Fruit fly (Drosophila melanogaster): Measurements from ENCODE around the gene CG5612.

The CG5612 gene

DNA sequence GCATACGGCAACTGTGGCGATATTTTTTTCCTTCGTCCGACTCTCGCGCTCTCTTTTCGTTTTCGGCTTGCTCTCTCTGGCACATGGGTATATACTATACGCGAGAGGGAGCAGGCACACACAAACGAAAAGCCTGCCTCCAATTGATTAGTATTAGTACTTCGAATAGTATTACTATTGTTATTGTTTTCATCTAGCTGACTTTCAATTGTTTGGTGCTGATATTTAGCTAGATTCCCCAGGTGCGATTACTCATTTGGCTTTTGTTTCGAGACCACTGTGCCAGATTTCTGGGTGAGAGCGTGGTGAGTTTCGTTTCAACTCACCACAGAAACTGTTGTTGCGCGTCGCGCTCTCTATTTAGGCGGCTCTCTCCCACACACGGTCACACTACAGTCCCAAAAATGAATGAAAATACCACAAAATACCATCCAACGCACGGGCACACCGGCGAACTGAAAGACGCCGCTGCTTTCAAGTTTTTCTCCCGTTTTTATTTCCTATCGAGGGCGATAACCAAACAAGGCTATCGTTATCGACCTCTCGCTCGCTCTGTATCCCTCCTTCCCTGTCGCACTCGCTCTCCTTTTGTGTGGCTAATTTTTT lies 44.4 kb downstream of the CG5612 start (continued):
- TF ChIP-seq dmrt93B (GFP tag; optimal IDR thresholded peaks at IDR 0.05) (no peak), Dif (GFP tag; optimal IDR thresholded peaks at IDR 0.05; ENCODE audit: partially characterized antibody) (peak; percentile 39), usp (GFP tag; optimal IDR thresholded peaks at IDR 0.05) (no peak)

- TF ChIP-seq brk (GFP tag; optimal IDR thresholded peaks at IDR 0.05) (peak; percentile 20), Rel (GFP tag; optimal IDR thresholded peaks at IDR 0.05) (no peak), Rel (tag; optimal IDR thresholded peaks at IDR 0.05) (peak; percentile 14), Hr83 (GFP tag; optimal IDR thresholded peaks at IDR 0.05; ENCODE audit: poor library complexity, severe bottlenecking) (peak; percentile 40), Dif (GFP tag; optimal IDR thresholded peaks at IDR 0.05; ENCODE audit: partially characterized antibody) (peak; percentile 54), psq (GFP tag; optimal IDR thresholded peaks at IDR 0.05) (peak; percentile 72), Jra (GFP tag; optimal IDR thresholded peaks at IDR 0.05) (no peak), lola (GFP tag; optimal IDR thresholded peaks at IDR 0.05) (no peak)
Measured at dm6 chr3R:27580274-27581011, 45.4 kb downstream of the CG5612 start.

dm6 chr3R:27579422-27579821 lies 46.4 kb downstream of the CG5612 start:
- TF ChIP-seq Hnf4 (GFP tag; optimal IDR thresholded peaks at IDR 0.05), result no peak
- no peak for TF ChIP-seq Vsx2 (GFP tag; optimal IDR thresholded peaks at IDR 0.05; ENCODE audit: partially characterized antibody)
- no peak for TF ChIP-seq usp (GFP tag; optimal IDR thresholded peaks at IDR 0.05)
- TF ChIP-seq dsf (GFP tag; optimal IDR thresholded peaks at IDR 0.05; ENCODE audit: borderline replicate concordance), result no peak
- TF ChIP-seq psq (GFP tag; optimal IDR thresholded peaks at IDR 0.05), result no peak
- no peak for TF ChIP-seq Dif (GFP tag; optimal IDR thresholded peaks at IDR 0.05; ENCODE audit: partially characterized antibody)
- no peak for TF ChIP-seq ey (GFP tag; optimal IDR thresholded peaks at IDR 0.05)
- no peak for TF ChIP-seq pan (optimal IDR thresholded peaks at IDR 0.05)
- no peak for TF ChIP-seq GATAd (GFP tag; optimal IDR thresholded peaks at IDR 0.05)
- no peak for TF ChIP-seq Myc (optimal IDR thresholded peaks at IDR 0.05)
- TF ChIP-seq fru (GFP tag; optimal IDR thresholded peaks at IDR 0.05), result no peak
- no peak for TF ChIP-seq brk (GFP tag; optimal IDR thresholded peaks at IDR 0.05)
- TF ChIP-seq Mio (GFP tag; optimal IDR thresholded peaks at IDR 0.05), result no peak
- no peak for TF ChIP-seq Sp1 (GFP tag; optimal IDR thresholded peaks at IDR 0.05)

All from whole organism, wandering third instar larva.